Worm (Caenorhabditis elegans) whole organism, midembryonic: ENCODE data around the gene sru-22.
"Not testable (repeated sequence)": the region's sequence is repeated elsewhere in the genome, so short reads cannot be mapped to it uniquely, and the experiment has no call there.

Source experiments
- T22C8.4 ChIP-seq: fragments of 200-800 bp; sonication (Bioruptor generic); IDR thresholded peaks from 2 replicates; pipeline ENCODE4 v1.3.6; 2022; ENCODE audit warnings: missing genetic modification characterization, missing compliant biosample characterization
- cog-1 ChIP-seq: sonication (generic microtip); optimal IDR thresholded peaks from 2 replicates; lab custom pipeline; 2016; ENCODE audit warnings: missing genetic modification characterization, missing compliant biosample characterization
- flt-1 ChIP-seq: fragments of 200-800 bp; sonication (Bioruptor generic); IDR thresholded peaks from 2 replicates; pipeline ENCODE4 v1.3.6; 2022; ENCODE audit warnings: missing genetic modification characterization, missing compliant biosample characterization
- klf-2 ChIP-seq: fragments of 200-800 bp; sonication (Bioruptor generic); conservative IDR thresholded peaks from 2 replicates; pipeline ENCODE4 v1.3.6; 2022; ENCODE audit warnings: missing genetic modification reagents, missing genetic modification characterization, missing compliant biosample characterization
- med-1 ChIP-seq: sonication (generic microtip); optimal IDR thresholded peaks from 2 replicates; lab custom pipeline; 2017; ENCODE audit warnings: missing genetic modification characterization, mild to moderate bottlenecking, missing compliant biosample characterization, antibody characterized with exemption, missing genetic modification reagents; ENCODE audit not compliant: insufficient read depth
- ref-1 ChIP-seq: fragments of 200-800 bp; sonication (Bioruptor generic); conservative IDR thresholded peaks from 2 replicates; pipeline ENCODE4 v1.3.6; 2022; ENCODE audit warnings: missing genetic modification reagents, missing genetic modification characterization, missing compliant biosample characterization
- tab-1 ChIP-seq: fragments of 200-800 bp; sonication (Bioruptor generic); IDR thresholded peaks from 2 replicates; pipeline ENCODE4 v1.3.6; 2022; ENCODE audit warnings: missing genetic modification characterization, missing compliant biosample characterization
- ztf-23 ChIP-seq: fragments of 200-800 bp; sonication (Bioruptor generic); IDR thresholded peaks from 2 replicates; pipeline ENCODE4 v1.3.6; 2022; ENCODE audit warnings: missing genetic modification reagents, missing genetic modification characterization, missing compliant biosample characterization
- ztf-29 ChIP-seq: fragments of 200-800 bp; sonication (Bioruptor generic); IDR thresholded peaks from 2 replicates; pipeline ENCODE4 v1.3.6; 2022; ENCODE audit warnings: missing genetic modification reagents, missing genetic modification characterization, missing compliant biosample characterization

The sru-22 gene

DNA sequence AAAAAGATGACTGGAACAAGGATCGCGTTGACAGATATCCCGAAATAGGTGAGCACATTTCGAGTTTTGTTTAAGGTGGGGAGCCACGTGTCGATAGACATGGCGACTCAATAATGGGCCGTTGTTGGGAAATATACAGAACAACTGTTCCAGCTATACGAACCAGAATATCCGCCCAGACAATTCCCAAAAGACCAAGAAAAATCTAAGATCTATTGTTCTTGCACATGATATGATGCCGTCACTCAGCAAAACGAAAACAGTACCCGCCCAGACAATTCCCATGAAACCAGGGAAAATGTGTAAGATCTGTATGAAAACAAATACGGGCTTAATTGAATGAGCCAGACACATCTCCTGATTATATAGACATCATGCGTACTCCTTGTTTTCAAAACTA, 32.8 kb upstream of the sru-22 start, which contains the start of gene str-231:
Gene str-231, minus strand, starts transcription at position 101 of the 400 bp plus-strand sequence.
- no peak for TF ChIP-seq med-1
- TF ChIP-seq T22C8.4 (GFP tag; lab: Robert Waterston, UW): no peak
- TF ChIP-seq tab-1 (GFP tag; lab: Robert Waterston, UW): no peak
- TF ChIP-seq flt-1 (GFP tag; lab: Robert Waterston, UW): no peak
- TF ChIP-seq ztf-29 (GFP tag; lab: Robert Waterston, UW): no peak
- no peak for TF ChIP-seq cog-1
- TF ChIP-seq ztf-23 (GFP tag; lab: Robert Waterston, UW): no peak
- no peak for TF ChIP-seq ref-1
- no peak for TF ChIP-seq klf-2 (GFP tag; lab: Robert Waterston, UW)

DNA sequence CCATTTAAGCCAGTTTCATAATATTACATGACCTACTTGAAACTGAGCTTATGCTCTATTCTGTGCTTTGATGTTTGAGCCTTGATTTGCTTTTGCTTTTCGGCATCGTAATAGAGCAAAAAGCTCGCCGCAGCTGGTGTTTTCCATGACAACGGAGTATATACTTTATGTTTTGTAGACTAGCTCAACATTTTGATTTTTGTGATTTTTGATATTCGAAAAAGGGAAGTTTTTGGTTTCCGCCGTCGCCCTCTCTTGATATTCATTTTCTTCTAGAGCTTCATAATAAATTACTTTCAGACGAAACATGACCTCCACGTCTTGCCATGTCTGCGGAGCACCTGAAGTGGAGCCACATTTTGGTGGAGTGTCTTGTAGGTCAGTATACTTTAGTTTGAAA, 27.6 kb upstream of the sru-22 start, which contains the start of gene nhr-63:
Gene nhr-63, plus strand, starts transcription at position 301 of the 400 bp plus-strand sequence.
- TF ChIP-seq ref-1 (no peak), flt-1 (GFP tag; lab: Robert Waterston, UW) (no peak), T22C8.4 (GFP tag; lab: Robert Waterston, UW) (no peak), tab-1 (GFP tag; lab: Robert Waterston, UW) (no peak), klf-2 (GFP tag; lab: Robert Waterston, UW) (no peak), cog-1 (no peak), ztf-29 (GFP tag; lab: Robert Waterston, UW) (no peak), ztf-23 (GFP tag; lab: Robert Waterston, UW) (no peak), med-1 (no peak)

DNA sequence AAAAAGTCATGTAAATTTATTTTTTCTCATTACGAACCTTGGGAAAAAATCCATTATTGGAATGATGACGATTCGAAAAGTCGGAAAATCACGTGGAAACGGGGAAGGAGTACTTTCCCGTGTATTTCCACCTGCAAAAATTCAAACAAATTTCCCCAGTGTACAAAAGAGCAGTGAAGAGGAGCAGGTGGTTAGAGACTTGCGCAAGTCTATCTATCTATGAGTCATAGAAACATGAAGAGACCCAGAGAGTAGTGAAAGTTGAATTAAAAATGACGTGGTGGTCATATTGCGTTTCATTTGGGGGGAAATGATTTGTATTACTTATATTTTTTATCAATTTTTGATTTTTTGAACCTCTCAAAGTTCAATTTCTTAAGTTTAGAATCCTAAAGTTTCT, 25.7 kb upstream of the sru-22 start, which contains the start of gene nhr-50:
Gene nhr-50, minus strand, starts transcription at position 199 of the 400 bp plus-strand sequence.
- TF ChIP-seq T22C8.4 (GFP tag; lab: Robert Waterston, UW) (no peak), ztf-29 (GFP tag; lab: Robert Waterston, UW) (no peak), ref-1 (no peak), tab-1 (GFP tag; lab: Robert Waterston, UW) (no peak), cog-1 (no peak), ztf-23 (GFP tag; lab: Robert Waterston, UW) (no peak), med-1 (no peak), flt-1 (GFP tag; lab: Robert Waterston, UW) (no peak), klf-2 (GFP tag; lab: Robert Waterston, UW) (no peak)

DNA sequence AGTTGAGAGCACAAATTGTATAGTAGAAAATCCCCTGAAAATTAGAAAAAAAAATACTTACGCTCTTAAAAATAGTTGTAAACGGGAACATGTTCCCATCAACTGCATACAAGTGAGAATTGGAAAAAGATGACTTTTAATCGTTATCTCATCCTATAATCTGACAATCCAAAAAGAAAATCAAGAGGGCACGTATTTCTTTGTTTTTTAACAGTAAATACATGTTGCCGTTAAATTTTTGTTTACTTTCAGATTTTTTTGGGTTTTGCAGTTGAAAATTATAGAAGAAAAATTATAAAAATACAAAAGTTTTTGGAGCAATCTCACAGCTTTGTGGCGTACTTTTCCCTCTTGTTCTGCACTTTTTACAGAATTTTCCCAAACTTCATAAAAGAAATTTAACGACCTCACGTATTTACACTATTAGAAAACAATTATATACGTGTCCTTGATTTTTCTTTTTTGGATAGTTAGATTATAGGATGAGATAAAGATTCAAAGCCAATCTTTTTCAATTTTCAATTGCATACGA, 22.0 kb upstream of the sru-22 start, which contains the start of the genes C06C6.9 and C06C6.8:
Gene C06C6.9, minus strand, starts transcription at position 101 of the 532 bp plus-strand sequence.
Gene C06C6.8, plus strand, starts transcription at position 482 of the 532 bp plus-strand sequence.
- TF ChIP-seq tab-1 (GFP tag; lab: Robert Waterston, UW) (no peak), cog-1 (no peak), flt-1 (GFP tag; lab: Robert Waterston, UW) (no peak), med-1 (no peak)

DNA sequence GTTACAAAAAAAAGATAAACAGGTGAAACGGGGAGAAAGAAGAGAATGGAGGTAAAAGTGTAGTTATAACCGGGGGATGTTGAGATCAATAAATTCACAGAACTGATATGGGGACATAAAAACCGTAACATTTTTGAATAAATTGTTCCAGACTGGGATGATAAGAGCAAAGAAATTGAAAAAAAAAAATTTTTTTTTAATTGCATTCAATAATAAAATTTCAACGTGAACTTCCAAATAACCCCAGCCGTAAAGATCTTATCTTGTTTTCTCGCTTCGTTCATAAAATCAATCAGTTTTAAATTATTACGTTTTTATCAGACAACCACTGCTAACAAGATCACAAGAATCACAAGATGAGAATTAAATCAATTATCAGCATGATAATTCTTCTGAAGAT, 17.1 kb upstream of the sru-22 start, which contains the start of gene C06C6.7:
Gene C06C6.7, plus strand, starts transcription at position 301 of the 400 bp plus-strand sequence.
- not testable (repeated sequence) for TF ChIP-seq klf-2, T22C8.4, tab-1 (GFP tag; lab: Robert Waterston, UW)

DNA sequence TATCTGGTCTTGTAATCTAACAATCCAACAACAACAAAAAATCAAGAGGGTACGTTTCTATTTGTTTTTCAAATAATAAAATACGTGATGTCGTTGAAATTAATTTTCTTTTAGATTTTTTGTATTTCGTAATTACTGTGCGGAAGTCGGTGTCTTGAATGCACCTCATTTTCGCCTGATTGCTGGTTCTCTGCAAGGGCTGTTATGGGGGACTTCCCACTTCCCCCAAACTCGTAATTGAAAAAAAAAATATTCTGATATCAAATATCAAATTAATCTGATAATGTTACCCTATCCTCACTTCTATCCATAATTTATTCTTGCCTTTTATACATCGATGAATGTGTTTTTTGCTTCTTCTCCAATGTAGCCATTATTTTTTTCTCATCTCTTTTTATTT, 13.3 kb upstream of the sru-22 start, which contains the start of gene F36G9.15:
Gene F36G9.15, minus strand, starts transcription at position 101 of the 400 bp plus-strand sequence.
- TF ChIP-seq cog-1 (no peak), med-1 (no peak), tab-1 (GFP tag; lab: Robert Waterston, UW) (no peak), flt-1 (GFP tag; lab: Robert Waterston, UW) (no peak), klf-2 (GFP tag; lab: Robert Waterston, UW) (no peak), ref-1 (no peak), T22C8.4 (GFP tag; lab: Robert Waterston, UW) (no peak), ztf-23 (GFP tag; lab: Robert Waterston, UW) (no peak), ztf-29 (GFP tag; lab: Robert Waterston, UW) (no peak)

DNA sequence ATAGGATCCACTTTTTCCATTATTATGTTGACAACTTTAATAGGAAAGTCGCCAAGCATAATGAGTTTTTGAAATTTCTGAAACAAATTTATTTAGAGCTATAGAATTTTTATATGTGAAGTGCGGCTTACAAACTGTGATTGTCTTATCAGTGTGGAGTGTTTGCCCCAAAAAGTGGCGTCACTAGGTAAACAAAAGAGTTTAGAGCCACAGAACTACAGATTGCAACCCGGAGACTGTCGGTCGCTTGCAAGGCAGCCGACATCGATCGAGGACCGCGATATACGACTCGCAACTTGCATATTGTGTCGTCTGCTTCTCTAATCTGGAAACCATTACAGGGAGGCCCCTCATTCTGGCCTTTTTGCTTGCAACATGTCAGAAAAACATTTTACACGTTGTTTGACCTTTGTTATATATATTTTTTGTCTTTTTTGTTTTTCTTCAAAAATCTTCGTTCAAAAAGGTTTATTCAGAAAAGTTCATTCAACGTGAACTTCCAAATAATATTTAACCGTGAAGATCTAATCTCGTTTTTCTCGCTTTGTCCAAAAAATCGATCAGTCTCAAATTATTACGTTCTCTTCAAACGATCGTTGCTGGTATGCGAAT, 8.1 kb upstream of the sru-22 start, which contains the start of the genes fbxa-99 and F36G9.13:
Gene fbxa-99, minus strand, starts transcription at position 122 of the 612 bp plus-strand sequence.
Gene F36G9.13, plus strand, starts transcription at position 562 of the 612 bp plus-strand sequence.
- TF ChIP-seq ztf-29 (GFP tag; lab: Robert Waterston, UW) (no peak), ref-1 (no peak), ztf-23 (GFP tag; lab: Robert Waterston, UW) (no peak), flt-1 (GFP tag; lab: Robert Waterston, UW) (no peak), med-1 (no peak), tab-1 (GFP tag; lab: Robert Waterston, UW) (no peak), T22C8.4 (GFP tag; lab: Robert Waterston, UW) (no peak), klf-2 (GFP tag; lab: Robert Waterston, UW) (no peak), cog-1 (no peak)

DNA sequence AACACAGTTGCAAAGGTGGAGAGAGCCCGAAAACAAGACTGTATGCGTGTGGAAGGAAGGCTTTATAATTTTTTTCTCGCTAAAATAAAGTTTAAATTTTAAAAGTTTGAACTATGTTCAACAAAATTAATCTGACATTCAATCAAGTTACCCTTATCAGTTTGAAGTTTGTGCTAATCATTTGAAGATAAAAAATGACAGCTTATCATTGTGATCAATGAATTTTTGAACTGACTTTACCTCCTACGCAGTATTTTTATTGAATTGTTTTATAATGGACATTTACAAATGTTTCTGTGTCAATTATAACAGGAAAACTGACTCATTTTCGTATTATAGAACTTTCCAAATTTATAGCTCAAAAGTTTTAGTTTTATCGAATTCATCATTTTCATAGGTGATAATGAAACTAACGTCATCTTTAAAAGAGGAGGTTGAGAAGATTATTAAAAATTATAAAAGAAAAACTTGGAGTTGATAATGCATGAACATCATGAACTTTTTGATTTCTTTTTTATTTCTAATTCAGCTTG, 3.6 kb upstream of the sru-22 start, which contains the start of gene oac-20:
Gene oac-20, plus strand, starts transcription at position 483 of the 533 bp plus-strand sequence.
- TF ChIP-seq ztf-29 (GFP tag; lab: Robert Waterston, UW) (no peak), ztf-23 (GFP tag; lab: Robert Waterston, UW) (no peak), T22C8.4 (GFP tag; lab: Robert Waterston, UW) (no peak), cog-1 (no peak), med-1 (no peak), flt-1 (GFP tag; lab: Robert Waterston, UW) (no peak), ref-1 (no peak), tab-1 (GFP tag; lab: Robert Waterston, UW) (no peak), klf-2 (GFP tag; lab: Robert Waterston, UW) (no peak)

DNA sequence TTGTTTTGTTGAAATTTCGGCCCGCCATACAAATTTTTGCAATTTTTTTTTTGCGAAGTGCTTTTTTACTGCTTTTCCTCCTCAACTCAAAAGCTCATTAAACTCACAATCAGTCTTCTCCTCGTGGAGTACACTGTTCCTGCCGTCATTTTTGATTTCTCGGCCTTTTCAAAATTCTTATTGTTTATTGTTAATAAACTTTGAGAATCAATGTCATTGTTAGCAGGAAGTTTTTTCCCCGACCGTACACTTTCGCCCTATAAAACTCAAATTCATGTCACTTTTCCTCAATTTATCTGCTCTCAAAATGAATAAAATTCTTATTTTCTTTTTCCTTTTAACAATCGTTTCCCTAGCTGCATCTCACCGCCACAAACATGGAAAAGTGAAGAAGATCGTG, 1.1 kb upstream of the sru-22 start, which contains the start of gene clec-232:
Gene clec-232, plus strand, starts transcription at position 301 of the 400 bp plus-strand sequence.
- TF ChIP-seq ref-1 (no peak), klf-2 (GFP tag; lab: Robert Waterston, UW) (no peak)
